Worm (Caenorhabditis elegans): ENCODE results near the gene cox-6B.

- TF ChIP-seq sdc-2 (tag; optimal IDR thresholded peaks at IDR 0.05), result no peak
- TF ChIP-seq pat-9 (tag; optimal IDR thresholded peaks at IDR 0.05), result no peak
- TF ChIP-seq lin-11 (tag; optimal IDR thresholded peaks at IDR 0.05), result no peak
- no peak for TF ChIP-seq C38D4.7 (GFP tag; optimal IDR thresholded peaks at IDR 0.05)
- TF ChIP-seq npax-4 (tag; optimal IDR thresholded peaks at IDR 0.05), result no peak
These were observed 135.5 kb downstream of the cox-6B start for ce11 chrIII:2834998-2835397.
